Worm (Caenorhabditis elegans) whole organism, young adult: ENCODE results near the gene Y43F8B.11.

Source experiments
- aptf-2 ChIP-seq: fragments of 200-800 bp; sonication (Bioruptor generic); conservative IDR thresholded peaks from 2 replicates; pipeline ENCODE4 v1.3.6; 2022; ENCODE audit warnings: missing genetic modification reagents, missing genetic modification characterization, missing compliant biosample characterization
- efl-1 ChIP-seq: fragments of 150-350 bp; optimal IDR thresholded peaks from 2 replicates; lab custom pipeline; 2014; ENCODE audit warnings: missing biosample characterization, missing genetic modification reagents, missing genetic modification characterization
- lin-26 ChIP-seq: fragments of 200-800 bp; sonication (Bioruptor generic); IDR thresholded peaks from 2 replicates; pipeline ENCODE4 v1.3.6; 2022; ENCODE audit warnings: missing genetic modification reagents, missing genetic modification characterization, missing compliant biosample characterization
- lsy-27 ChIP-seq: sonication (generic microtip); optimal IDR thresholded peaks from 2 replicates; lab custom pipeline; 2017; ENCODE audit warnings: missing genetic modification characterization, mild to moderate bottlenecking, missing compliant biosample characterization, antibody characterized with exemption, missing genotype, borderline replicate concordance; ENCODE audit not compliant: insufficient read depth
- mel-28 ChIP-seq: sonication (generic microtip); optimal IDR thresholded peaks from 2 replicates; lab custom pipeline; 2016; ENCODE audit warnings: borderline replicate concordance, mild to moderate bottlenecking, missing genetic modification characterization, missing compliant biosample characterization
- mes-4 ChIP-seq: sonication (generic microtip); optimal IDR thresholded peaks from 2 replicates; lab custom pipeline; 2016; ENCODE audit warnings: missing genotype, missing genetic modification characterization, missing compliant biosample characterization
- rpc-1 ChIP-seq, 2 experiments: fragments of 150-350 bp in 1 of 2; sonication (generic microtip) in 1 of 2; optimal IDR thresholded peaks; 2 replicates each; lab custom pipeline; 2014 to 2018; ENCODE audit warnings: missing biosample characterization in 1 of 2, missing genetic modification characterization in 1 of 2, missing genetic modification reagents in 1 of 2, missing genotype in 1 of 2
- snpc-3.4 ChIP-seq: sonication (generic microtip); optimal IDR thresholded peaks from 2 replicates; lab custom pipeline; 2017; ENCODE audit warnings: missing genetic modification characterization, mild to moderate bottlenecking, missing compliant biosample characterization, antibody characterized with exemption, moderate library complexity, missing genotype, missing genetic modification reagents
- unc-62 ChIP-seq: fragments of 150-350 bp; optimal IDR thresholded peaks from 2 replicates; lab custom pipeline; 2014; ENCODE audit warnings: missing biosample characterization, missing genetic modification reagents, missing genetic modification characterization

DNA sequence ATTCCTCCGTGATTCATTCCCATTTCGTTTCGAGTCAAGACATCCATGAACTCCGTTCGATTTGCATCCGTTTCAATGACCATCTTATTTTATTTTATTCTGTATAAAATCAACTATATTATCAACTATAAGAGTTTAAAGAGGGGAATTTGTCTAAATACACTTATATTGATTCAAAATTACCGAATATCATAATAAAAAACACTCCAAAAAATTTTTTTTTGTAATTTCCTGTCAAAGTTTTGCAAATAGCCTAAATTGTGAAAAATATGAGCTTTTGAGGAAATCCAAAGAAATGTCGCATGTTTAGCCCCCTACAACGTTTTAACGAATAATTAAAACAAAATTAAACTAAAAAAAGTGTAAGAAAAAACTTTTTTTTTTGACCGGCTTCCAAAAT lies 8.5 kb upstream of the Y43F8B.11 start, which contains the start of gene Y43F8B.15:
- TF ChIP-seq unc-62 = no peak
- no peak for TF ChIP-seq snpc-3.4 (tag; lab: Kevin White, UChicago)
- no peak for TF ChIP-seq lin-26 (GFP tag; lab: Robert Waterston, UW)
- TF ChIP-seq aptf-2 (GFP tag; lab: Robert Waterston, UW) = no peak
- no peak for TF ChIP-seq lsy-27 (tag; lab: Kevin White, UChicago)
- TF ChIP-seq mes-4 (tag; lab: Kevin White, UChicago) = no peak
- no peak for TF ChIP-seq efl-1 (GFP tag; lab: Kevin White, UChicago)
- TF ChIP-seq rpc-1 (optimal IDR thresholded peaks at IDR 0.05; lab: Kevin White, UChicago) = no peak
- TF ChIP-seq rpc-1 (tag; optimal IDR thresholded peaks at IDR 0.05; lab: Kevin White, UChicago) = no peak
- no peak for TF ChIP-seq mel-28 (tag; lab: Kevin White, UChicago)
